Worm (Caenorhabditis elegans): Measurements from ENCODE around the gene rab-6.1.
"Not testable (repeated sequence)": the region's sequence is repeated elsewhere in the genome, so short reads cannot be mapped to it uniquely, and the experiment has no call there.

Gene rab-6.1

DNA sequence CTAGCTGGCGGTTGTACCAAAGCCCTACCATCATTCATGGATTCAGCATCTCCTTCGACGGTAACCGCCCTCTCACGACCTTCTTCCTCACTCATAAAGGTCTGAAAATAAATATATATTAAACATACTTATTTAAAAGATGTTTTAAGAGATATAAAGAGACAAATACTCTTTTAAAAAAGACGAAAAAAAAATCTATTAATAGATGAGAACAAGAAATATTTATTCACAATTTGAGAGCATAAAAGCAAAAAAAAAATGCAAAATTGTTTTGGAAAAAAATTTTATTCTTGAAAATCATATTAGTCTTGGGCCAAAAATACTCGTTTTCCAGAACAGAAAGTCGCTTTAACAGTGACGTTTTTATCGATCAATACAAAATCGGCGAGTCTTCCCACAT, 9.1 kb downstream of the rab-6.1 start, which contains the start of gene skat-1:
Gene skat-1, minus strand, starts transcription at position 101 of the 400 bp plus-strand sequence.
- TF ChIP-seq W03F9.2 (tag; optimal IDR thresholded peaks at IDR 0.05) = no peak
- no peak for TF ChIP-seq him-1 (tag; optimal IDR thresholded peaks at IDR 0.05)
- TF ChIP-seq dao-5 (tag; optimal IDR thresholded peaks at IDR 0.05) = no peak

DNA sequence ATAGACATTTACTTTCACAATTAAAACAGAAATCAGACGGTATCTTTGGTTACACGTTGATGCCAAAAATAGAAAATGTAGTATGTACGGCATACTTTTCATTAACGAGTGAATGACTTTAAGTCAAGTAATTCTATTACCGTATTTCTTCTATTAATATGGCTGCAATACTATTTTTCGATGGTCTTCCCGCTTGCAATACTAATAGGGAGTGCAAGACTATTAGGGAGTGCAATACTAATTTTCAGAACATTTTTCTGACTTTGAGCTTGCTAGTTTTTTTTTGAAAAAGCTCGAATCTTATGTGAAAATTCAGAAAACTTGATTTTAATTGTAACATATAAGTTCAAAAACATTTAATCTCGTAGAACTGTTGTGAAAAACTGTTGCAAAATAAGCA, 16.0 kb downstream of the rab-6.1 start, which contains the start of gene R08D7.7:
Gene R08D7.7, plus strand, starts transcription at position 301 of the 400 bp plus-strand sequence.
- not testable (repeated sequence) for TF ChIP-seq dao-5, him-1, W03F9.2 (tag; optimal IDR thresholded peaks at IDR 0.05)

DNA sequence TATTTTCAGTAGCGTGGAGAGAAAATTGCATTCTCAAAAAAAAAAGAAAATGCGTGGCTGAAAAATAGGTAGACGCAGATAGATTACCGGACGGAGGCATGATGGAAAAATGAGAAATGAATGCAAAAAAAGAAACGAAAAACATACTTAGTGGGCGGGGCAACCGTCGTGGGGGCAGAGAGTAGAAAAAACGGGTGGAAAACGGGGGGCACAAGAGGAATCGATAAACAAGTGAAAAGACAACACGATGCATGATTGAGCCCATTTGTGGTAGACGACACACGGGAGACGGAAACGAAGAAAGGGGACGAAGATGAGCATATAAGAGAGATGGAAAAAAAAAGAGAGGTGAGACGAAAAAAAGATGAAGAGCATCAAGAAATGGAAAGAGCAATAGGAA, 17.2 kb downstream of the rab-6.1 start:
- TF ChIP-seq W03F9.2 (tag; optimal IDR thresholded peaks at IDR 0.05) = no peak
- TF ChIP-seq him-1 (tag; optimal IDR thresholded peaks at IDR 0.05) = no peak
- no peak for TF ChIP-seq dao-5 (tag; optimal IDR thresholded peaks at IDR 0.05)

DNA sequence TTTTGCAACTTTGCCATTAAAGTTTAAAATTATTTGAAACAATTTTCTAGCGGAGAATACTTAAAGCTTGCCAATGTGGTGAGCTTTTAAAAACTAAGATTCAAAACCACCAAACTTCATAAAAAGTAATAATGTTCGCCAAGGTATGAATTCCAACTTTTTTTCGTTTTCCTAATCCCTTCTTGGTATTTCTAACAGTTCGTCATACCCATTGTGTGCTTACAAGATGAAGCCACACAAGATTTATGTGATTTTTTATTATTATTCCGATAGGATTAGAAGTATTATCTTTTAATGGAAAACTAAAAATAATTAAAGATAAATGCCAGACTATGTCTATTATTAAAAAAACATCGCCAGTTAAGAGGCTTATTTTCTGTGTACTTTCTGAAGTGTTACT, 17.7 kb downstream of the rab-6.1 start:
- no peak for TF ChIP-seq W03F9.2 (tag; optimal IDR thresholded peaks at IDR 0.05)
- TF ChIP-seq dao-5 (tag; optimal IDR thresholded peaks at IDR 0.05) = no peak
- no peak for TF ChIP-seq him-1 (tag; optimal IDR thresholded peaks at IDR 0.05)

- peak; percentile 33 for TF ChIP-seq W03F9.2 (tag; optimal IDR thresholded peaks at IDR 0.05)
- no peak for TF ChIP-seq him-1 (tag; optimal IDR thresholded peaks at IDR 0.05)
These were observed 18.9 kb downstream of the rab-6.1 start for ce11 chrIII:8986872-8987271.

DNA sequence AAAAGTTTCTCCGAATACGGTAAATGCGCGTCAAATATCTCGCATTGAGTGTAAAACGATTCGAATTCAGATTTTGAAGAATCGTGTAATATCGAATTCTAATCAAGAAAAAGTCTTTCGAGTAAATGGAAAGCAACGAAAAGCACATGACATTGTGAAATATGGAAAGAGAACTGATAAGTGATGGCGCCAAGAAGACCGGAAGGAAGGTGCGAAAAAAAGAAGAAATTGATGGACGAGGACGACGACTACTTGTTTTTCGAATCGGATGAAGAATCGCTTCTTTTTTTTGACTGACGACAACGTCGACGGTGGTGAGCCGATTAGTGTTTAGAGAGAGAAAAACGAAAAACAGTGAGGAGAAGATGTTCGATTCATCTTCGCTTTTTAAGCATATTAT, 19.8 kb downstream of the rab-6.1 start:
- TF ChIP-seq him-1 (tag; optimal IDR thresholded peaks at IDR 0.05) (no peak), dao-5 (tag; optimal IDR thresholded peaks at IDR 0.05) (no peak), W03F9.2 (tag; optimal IDR thresholded peaks at IDR 0.05) (no peak)

ce11 chrIII:8985461-8985860, 20.3 kb downstream of the rab-6.1 start:
- TF ChIP-seq dao-5 (tag; optimal IDR thresholded peaks at IDR 0.05) (no peak), him-1 (tag; optimal IDR thresholded peaks at IDR 0.05) (no peak), W03F9.2 (tag; optimal IDR thresholded peaks at IDR 0.05) (no peak)

ce11 chrIII:8984960-8985359, 20.8 kb downstream of the rab-6.1 start:
- no peak for TF ChIP-seq W03F9.2 (tag; optimal IDR thresholded peaks at IDR 0.05)
- no peak for TF ChIP-seq dao-5 (tag; optimal IDR thresholded peaks at IDR 0.05)
- peak; percentile 32 for TF ChIP-seq him-1 (tag; optimal IDR thresholded peaks at IDR 0.05)

- TF ChIP-seq W03F9.2 (tag; optimal IDR thresholded peaks at IDR 0.05) (no peak), him-1 (tag; optimal IDR thresholded peaks at IDR 0.05) (no peak), dao-5 (tag; optimal IDR thresholded peaks at IDR 0.05) (no peak)
These were observed 21.3 kb downstream of the rab-6.1 start for ce11 chrIII:8984412-8984811.

ce11 chrIII:8983811-8984210, 21.9 kb downstream of the rab-6.1 start:
- TF ChIP-seq him-1 (tag; optimal IDR thresholded peaks at IDR 0.05) (no peak), dao-5 (tag; optimal IDR thresholded peaks at IDR 0.05) (no peak), W03F9.2 (tag; optimal IDR thresholded peaks at IDR 0.05) (no peak)

DNA sequence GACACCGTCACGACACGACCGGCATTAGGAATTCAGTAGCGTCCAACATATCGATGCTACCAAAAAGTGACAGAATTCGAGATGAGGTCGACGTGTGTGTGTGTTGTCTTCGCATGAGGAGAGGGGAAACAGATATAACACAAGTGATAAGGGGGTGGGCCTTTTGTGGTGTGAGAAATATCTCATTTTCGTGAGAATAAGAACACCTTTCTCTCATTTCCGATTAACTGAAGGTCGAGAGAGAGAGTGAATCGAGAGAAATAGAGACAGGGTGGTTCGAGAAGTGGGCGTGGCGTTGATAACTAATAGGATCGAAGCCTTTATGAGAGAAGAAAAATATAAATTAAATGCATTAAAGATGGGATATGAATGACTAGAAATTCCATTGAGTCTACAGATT, 22.6 kb downstream of the rab-6.1 start:
- TF ChIP-seq W03F9.2 (tag; optimal IDR thresholded peaks at IDR 0.05) = no peak
- no peak for TF ChIP-seq him-1 (tag; optimal IDR thresholded peaks at IDR 0.05)
- no peak for TF ChIP-seq dao-5 (tag; optimal IDR thresholded peaks at IDR 0.05)

DNA sequence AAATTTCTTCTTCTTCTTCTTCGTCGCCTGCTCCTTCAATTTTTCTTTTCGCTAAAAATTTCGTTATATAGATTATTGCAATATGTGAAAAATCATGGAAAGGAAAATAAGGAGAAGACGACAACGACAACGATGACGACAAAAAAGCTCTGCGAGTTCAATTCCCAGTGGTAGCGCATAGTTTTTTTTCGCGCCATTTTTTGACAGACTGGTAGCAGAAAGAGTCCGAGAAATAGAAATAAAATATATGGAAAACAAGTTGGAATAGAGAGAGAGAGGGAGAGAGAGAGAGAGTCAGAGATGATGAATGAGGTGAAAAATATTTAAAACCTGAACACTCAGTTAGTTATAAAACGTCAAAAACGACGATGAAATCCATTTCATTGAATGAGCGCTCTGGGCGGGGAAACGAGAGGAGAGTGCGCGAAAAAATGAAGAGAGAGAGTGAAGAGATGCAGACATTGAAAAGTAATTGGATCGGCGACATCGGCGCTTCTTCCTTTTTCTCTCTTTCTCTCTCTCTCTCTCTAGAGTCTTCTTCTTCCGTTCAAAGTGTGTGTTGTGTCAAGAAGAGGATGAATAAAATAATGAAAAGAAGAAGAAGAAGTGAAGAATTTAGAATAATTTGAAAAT, 23.8 kb downstream of the rab-6.1 start, which contains the start of gene pde-2:
Gene pde-2, minus strand, starts transcription at position 51 of the 633 bp plus-strand sequence.
- TF ChIP-seq W03F9.2 (tag; optimal IDR thresholded peaks at IDR 0.05) = peak; percentile 55
- TF ChIP-seq him-1 (tag; optimal IDR thresholded peaks at IDR 0.05) = peak; percentile 51
- TF ChIP-seq dao-5 (tag; optimal IDR thresholded peaks at IDR 0.05) = no peak

- TF ChIP-seq W03F9.2 (tag; optimal IDR thresholded peaks at IDR 0.05) (no peak), him-1 (tag; optimal IDR thresholded peaks at IDR 0.05) (no peak), dao-5 (tag; optimal IDR thresholded peaks at IDR 0.05) (no peak)
These were observed 24.9 kb downstream of the rab-6.1 start for ce11 chrIII:8980892-8981291.

DNA sequence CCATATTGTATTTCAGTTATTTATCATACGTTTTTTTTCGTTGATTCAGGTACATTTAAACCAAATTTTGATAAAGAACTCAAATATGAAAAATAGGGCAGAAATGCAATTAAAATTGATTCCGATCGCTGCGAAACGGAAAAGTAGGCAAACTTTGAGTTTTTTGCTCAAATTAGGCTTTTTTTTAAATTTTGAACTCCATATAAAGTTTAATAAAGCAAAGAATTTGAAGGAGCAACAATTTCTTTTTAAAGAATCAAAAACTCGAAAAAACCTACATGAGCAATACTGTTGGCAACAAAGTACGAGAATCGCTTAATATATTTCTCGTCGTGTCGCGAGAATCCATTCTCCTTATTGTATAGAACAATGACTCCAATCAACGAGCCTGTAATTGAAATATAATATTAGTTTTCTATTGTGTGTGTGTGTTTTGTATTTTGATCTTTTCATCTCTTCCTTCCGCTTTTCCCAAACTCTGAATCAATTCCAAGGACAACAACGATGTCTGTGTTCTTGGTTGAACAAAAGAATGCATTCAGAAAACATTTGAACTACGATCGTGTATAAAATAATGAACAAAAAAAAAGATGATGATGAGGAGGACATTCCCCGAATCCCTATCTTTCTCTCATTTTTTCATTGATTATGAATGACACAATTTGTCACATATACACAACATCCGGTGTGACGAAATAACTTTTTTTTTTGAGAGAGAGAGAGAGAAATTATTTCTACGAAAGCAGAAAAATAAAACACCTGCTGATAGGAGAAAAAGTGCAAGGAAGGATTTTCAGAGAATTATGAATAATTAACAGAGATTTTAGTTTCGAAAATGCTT, 27.0 kb downstream of the rab-6.1 start:
- TF ChIP-seq W03F9.2 (tag; optimal IDR thresholded peaks at IDR 0.05) (no peak), him-1 (tag; optimal IDR thresholded peaks at IDR 0.05) (no peak), dao-5 (tag; optimal IDR thresholded peaks at IDR 0.05) (no peak)

Data from whole organism, L4/young adult.